Fruit fly (Drosophila melanogaster) whole organism, adult: Measurements from ENCODE around the gene CG7806.

Experiments
- CG11617 ChIP-seq: fragments of 200-800 bp; sonication (Bioruptor generic); optimal IDR thresholded peaks from 2 replicates; lab custom pipeline; 2017; ENCODE audit warnings: mild to moderate bottlenecking, missing biosample characterization, missing genetic modification reagents, missing genetic modification characterization
- CG12768 ChIP-seq: fragments of 200-800 bp; sonication (Bioruptor generic); optimal IDR thresholded peaks from 2 replicates; lab custom pipeline; 2017; ENCODE audit warnings: missing biosample characterization, missing genetic modification characterization, mild to moderate bottlenecking, moderate library complexity, missing genetic modification reagents
- CG14711 ChIP-seq: fragments of 200-800 bp; sonication (Bioruptor generic); optimal IDR thresholded peaks from 2 replicates; lab custom pipeline; 2018; ENCODE audit warnings: missing biosample characterization, mild to moderate bottlenecking, missing genetic modification characterization, moderate library complexity
- CG1620 ChIP-seq: fragments of 200-800 bp; sonication (Bioruptor generic); optimal IDR thresholded peaks from 2 replicates; lab custom pipeline; 2016; ENCODE audit warnings: missing biosample characterization, missing genetic modification characterization
- CG33017 ChIP-seq: fragments of 200-800 bp; sonication (Bioruptor generic); optimal IDR thresholded peaks from 2 replicates; lab custom pipeline; 2018; ENCODE audit warnings: missing biosample characterization, mild to moderate bottlenecking, missing genetic modification characterization, moderate library complexity
- CG5204 ChIP-seq: fragments of 200-800 bp; sonication (Bioruptor generic); optimal IDR thresholded peaks from 2 replicates; lab custom pipeline; 2016; ENCODE audit warnings: missing biosample characterization, missing genetic modification characterization
- CG7045 ChIP-seq: fragments of 200-800 bp; sonication (Bioruptor generic); optimal IDR thresholded peaks from 2 replicates; lab custom pipeline; 2017; ENCODE audit warnings: missing biosample characterization, mild to moderate bottlenecking, missing genetic modification characterization
- CG7101 ChIP-seq: fragments of 200-800 bp; sonication (Bioruptor generic); optimal IDR thresholded peaks from 2 replicates; lab custom pipeline; 2018; ENCODE audit warnings: missing biosample characterization, mild to moderate bottlenecking, missing genetic modification characterization, moderate library complexity
- Clk ChIP-seq: fragments of 200-800 bp; sonication (Bioruptor generic); optimal IDR thresholded peaks from 2 replicates; lab custom pipeline; 2017; ENCODE audit warnings: missing biosample characterization, missing genetic modification characterization
- Crg-1 ChIP-seq: fragments of 200-800 bp; sonication (Bioruptor generic); optimal IDR thresholded peaks from 2 replicates; lab custom pipeline; 2016; ENCODE audit warnings: missing biosample characterization, missing genetic modification characterization
- Hr96 ChIP-seq: fragments of 200-800 bp; sonication (Bioruptor generic); optimal IDR thresholded peaks from 2 replicates; lab custom pipeline; 2016; ENCODE audit warnings: missing biosample characterization, missing genetic modification characterization
- Mnt ChIP-seq: fragments of 200-800 bp; sonication (Bioruptor generic); optimal IDR thresholded peaks from 2 replicates; lab custom pipeline; 2016; ENCODE audit warnings: missing biosample characterization, mild to moderate bottlenecking, missing genetic modification characterization
- bab1 ChIP-seq: fragments of 200-800 bp; sonication (Bioruptor generic); optimal IDR thresholded peaks from 3 replicates; lab custom pipeline; 2019; ENCODE audit warnings: missing biosample characterization, mild to moderate bottlenecking, missing genetic modification characterization, moderate library complexity
- cic ChIP-seq: fragments of 200-800 bp; sonication (Bioruptor generic); optimal IDR thresholded peaks from 2 replicates; lab custom pipeline; 2017; ENCODE audit warnings: missing biosample characterization, mild to moderate bottlenecking, missing genetic modification characterization, moderate library complexity
- cnc ChIP-seq, 2 experiments: fragments of >200 bp; optimal IDR thresholded peaks; 2 replicates each; lab custom pipeline; 2017
- kay ChIP-seq: fragments of 200-800 bp; sonication (Bioruptor generic); peaks from one replicate; lab custom pipeline; 2016; ENCODE audit warnings: missing biosample characterization, missing genetic modification characterization, borderline replicate concordance
- ovo ChIP-seq: fragments of 200-800 bp; sonication (Bioruptor generic); optimal IDR thresholded peaks from 2 replicates; lab custom pipeline; 2016; ENCODE audit warnings: missing biosample characterization, missing genetic modification characterization
- pad ChIP-seq: fragments of 200-800 bp; sonication (Bioruptor generic); optimal IDR thresholded peaks from 3 replicates; lab custom pipeline; 2017; ENCODE audit warnings: missing biosample characterization, missing genetic modification characterization, mild to moderate bottlenecking, moderate library complexity, missing genetic modification reagents
- tj ChIP-seq: fragments of 200-800 bp; sonication (Bioruptor generic); optimal IDR thresholded peaks from 3 replicates; lab custom pipeline; 2017; ENCODE audit warnings: missing biosample characterization, mild to moderate bottlenecking, missing genetic modification characterization, moderate library complexity
- toe ChIP-seq: fragments of 200-800 bp; sonication (Bioruptor generic); optimal IDR thresholded peaks from 2 replicates; lab custom pipeline; 2016; ENCODE audit warnings: missing biosample characterization, missing genetic modification characterization

The CG7806 gene

DNA sequence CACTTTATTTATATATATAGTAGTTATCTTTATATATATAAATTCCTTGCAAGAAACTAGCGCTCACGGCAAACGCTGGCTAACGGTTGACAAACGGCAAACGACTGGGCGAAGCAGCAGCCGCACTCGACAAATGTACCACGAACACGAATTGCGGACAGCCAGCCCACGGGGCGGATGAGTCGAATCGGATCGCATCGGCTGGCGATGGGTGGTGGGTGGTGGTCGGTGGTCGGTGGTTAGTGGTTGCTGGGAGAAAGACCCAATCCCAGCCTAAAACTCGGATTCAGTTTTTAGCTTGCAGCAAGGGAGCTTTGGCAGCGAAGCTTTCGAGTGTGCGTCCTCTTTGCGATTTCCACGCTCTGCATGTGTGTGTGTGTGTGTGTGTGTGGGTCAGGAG is 14.0 kb downstream of the CG7806 start, which contains the start of gene CG7781:
Gene CG7781, minus strand, starts transcription at position 260 of the 400 bp plus-strand sequence.
- TF ChIP-seq CG12768 (GFP tag; lab: Kevin White, UChicago), result peak; percentile 59
- peak; percentile 34 for TF ChIP-seq cic (GFP tag; lab: Kevin White, UChicago)
- no peak for TF ChIP-seq tj (GFP tag; lab: Kevin White, UChicago)

- TF ChIP-seq CG1620 (GFP tag; lab: Kevin White, UChicago), result no peak
- no peak for TF ChIP-seq Crg-1 (GFP tag; lab: Kevin White, UChicago)
- peak; percentile 42 for TF ChIP-seq CG11617 (GFP tag; lab: Kevin White, UChicago)
- TF ChIP-seq CG7101 (tag; lab: Kevin White, UChicago), result peak; percentile 17
- peak; percentile 68 for TF ChIP-seq CG33017
- TF ChIP-seq CG12768 (GFP tag; lab: Kevin White, UChicago), result peak; percentile 59
- TF ChIP-seq Hr96 (GFP tag; lab: Kevin White, UChicago), result no peak
- TF ChIP-seq bab1 (GFP tag; lab: Kevin White, UChicago), result no peak
- TF ChIP-seq cnc (optimal IDR thresholded peaks at IDR 0.05; lab: Kevin White, UChicago), result no peak
These were observed 15.4 kb downstream of the CG7806 start for dm6 chr2L:8326414-8327271.

dm6 chr2L:8327272-8327555 is 16.0 kb downstream of the CG7806 start, which contains the start of gene CG14275:
TSS of gene CG14275 (plus strand) at chr2L:8327456.
- TF ChIP-seq CG7045, result no peak
- TF ChIP-seq CG5204 (GFP tag; lab: Kevin White, UChicago), result no peak
- no peak for TF ChIP-seq CG11617 (GFP tag; lab: Kevin White, UChicago)
- TF ChIP-seq bab1 (GFP tag; lab: Kevin White, UChicago), result no peak
- TF ChIP-seq Crg-1 (GFP tag; lab: Kevin White, UChicago), result no peak
- no peak for TF ChIP-seq pad (GFP tag; lab: Kevin White, UChicago)
- no peak for TF ChIP-seq cnc (optimal IDR thresholded peaks at IDR 0.05; lab: Kevin White, UChicago)
- no peak for TF ChIP-seq CG33017
- no peak for TF ChIP-seq CG7101 (tag; lab: Kevin White, UChicago)
- TF ChIP-seq tj (GFP tag; lab: Kevin White, UChicago), result no peak
- no peak for TF ChIP-seq toe (GFP tag; lab: Kevin White, UChicago)
- TF ChIP-seq CG14711 (tag; lab: Kevin White, UChicago), result no peak
- TF ChIP-seq ovo (GFP tag; lab: Kevin White, UChicago), result no peak
- no peak for TF ChIP-seq CG1620 (GFP tag; lab: Kevin White, UChicago)
- TF ChIP-seq Hr96 (GFP tag; lab: Kevin White, UChicago), result no peak
- TF ChIP-seq Clk (GFP tag; lab: Kevin White, UChicago), result no peak

dm6 chr2L:8327783-8328327 is 16.7 kb downstream of the CG7806 start:
- TF ChIP-seq tj (GFP tag; lab: Kevin White, UChicago) (peak; percentile 96), cic (GFP tag; lab: Kevin White, UChicago) (no peak)

- TF ChIP-seq kay (peak; percentile 85), Hr96 (GFP tag; lab: Kevin White, UChicago) (no peak)
These were observed 17.4 kb downstream of the CG7806 start for dm6 chr2L:8328526-8329097.

- TF ChIP-seq bab1 (GFP tag; lab: Kevin White, UChicago), result no peak
These were observed 22.0 kb downstream of the CG7806 start for dm6 chr2L:8333185-8333584.

- TF ChIP-seq ovo (GFP tag; lab: Kevin White, UChicago), result no peak
- TF ChIP-seq CG33017, result no peak
- no peak for TF ChIP-seq pad (GFP tag; lab: Kevin White, UChicago)
- TF ChIP-seq Hr96 (GFP tag; lab: Kevin White, UChicago), result no peak
- no peak for TF ChIP-seq CG7045
- no peak for TF ChIP-seq CG11617 (GFP tag; lab: Kevin White, UChicago)
- no peak for TF ChIP-seq Clk (GFP tag; lab: Kevin White, UChicago)
- no peak for TF ChIP-seq Mnt (GFP tag; lab: Kevin White, UChicago)
- TF ChIP-seq tj (GFP tag; lab: Kevin White, UChicago), result no peak
- TF ChIP-seq cic (GFP tag; lab: Kevin White, UChicago), result no peak
- TF ChIP-seq toe (GFP tag; lab: Kevin White, UChicago), result no peak
These were observed 22.4 kb downstream of the CG7806 start for dm6 chr2L:8333624-8334023.
